Fruit fly (Drosophila melanogaster) whole organism, wandering third instar larva: ENCODE results near the gene NijA.
A peak's percentile ranks its signal among the peaks of the same experiment; 100 is the strongest.

Experiments used
- CG32264 ChIP-seq: fragments of 200-800 bp; sonication (Bioruptor generic); optimal IDR thresholded peaks from 2 replicates; lab custom pipeline; 2016; ENCODE audit warnings: missing biosample characterization, missing genetic modification characterization
- GATAd ChIP-seq: sonication (Bioruptor generic); optimal IDR thresholded peaks from 2 replicates; lab custom pipeline; 2016; ENCODE audit warnings: missing biosample characterization, missing genetic modification characterization
- HLH106 ChIP-seq: fragments of 200-800 bp; optimal IDR thresholded peaks from 3 replicates; lab custom pipeline; 2019; ENCODE audit warnings: missing biosample characterization, mild to moderate bottlenecking, missing genetic modification characterization, moderate library complexity
- OdsH ChIP-seq: fragments of 200-800 bp; sonication (Bioruptor generic); optimal IDR thresholded peaks from 2 replicates; lab custom pipeline; 2016; ENCODE audit warnings: missing biosample characterization, mild to moderate bottlenecking, missing genetic modification characterization
- Rel ChIP-seq, 2 experiments: fragments of 200-800 bp; sonication (Bioruptor generic) in 1 of 2; optimal IDR thresholded peaks; 2 replicates in 1 of 2; 3 replicates in 1 of 2; lab custom pipeline; 2016 to 2019; ENCODE audit warnings: mild to moderate bottlenecking in 2 of 2, missing biosample characterization in 2 of 2, missing genetic modification characterization in 2 of 2, moderate library complexity in 1 of 2
- Vsx2 ChIP-seq: fragments of 200-300, 225-300 bp; sonication (Bioruptor generic); optimal IDR thresholded peaks from 2 replicates; lab custom pipeline; 2018; ENCODE audit warnings: missing biosample characterization, missing genetic modification characterization; ENCODE audit not compliant: partially characterized antibody
- dmrt93B ChIP-seq: fragments of 200-800 bp; sonication (Bioruptor generic); optimal IDR thresholded peaks from 2 replicates; lab custom pipeline; 2018; ENCODE audit warnings: missing biosample characterization, mild to moderate bottlenecking, missing genetic modification characterization
- foxo ChIP-seq, 2 experiments: fragments of 200-800 bp; sonication (Bioruptor generic); optimal IDR thresholded peaks; 2 replicates in 1 of 2; 3 replicates in 1 of 2; lab custom pipeline; 2016 to 2017; ENCODE audit warnings: missing biosample characterization in 2 of 2, missing genetic modification characterization in 2 of 2
- lola ChIP-seq: fragments of >200 bp; optimal IDR thresholded peaks from 2 replicates; lab custom pipeline; 2017; ENCODE audit warnings: missing biosample characterization, missing genetic modification characterization
- pan ChIP-seq: fragments of >200 bp; optimal IDR thresholded peaks from 2 replicates; lab custom pipeline; 2017
- psq ChIP-seq: fragments of 200-800 bp; sonication (Bioruptor generic); optimal IDR thresholded peaks from 3 replicates; lab custom pipeline; 2017; ENCODE audit warnings: missing biosample characterization, mild to moderate bottlenecking, missing genetic modification characterization, moderate library complexity
- sv ChIP-seq: fragments of 200-800 bp; sonication (Bioruptor generic); optimal IDR thresholded peaks from 3 replicates; lab custom pipeline; 2016; ENCODE audit warnings: missing biosample characterization, missing genetic modification characterization

dm6 chr3L:10659993-10660743, 36.5 kb downstream of the NijA start:
- TF ChIP-seq dmrt93B (GFP tag; lab: Kevin White, UChicago): no peak
- no peak for TF ChIP-seq lola (GFP tag; lab: Kevin White, UChicago)
- TF ChIP-seq OdsH (GFP tag; lab: Kevin White, UChicago): no peak
- TF ChIP-seq pan (lab: Kevin White, UChicago): no peak
- TF ChIP-seq sv (GFP tag; lab: Kevin White, UChicago): no peak
- peak; percentile 33 for TF ChIP-seq psq
- TF ChIP-seq Rel (GFP tag; optimal IDR thresholded peaks at IDR 0.05; lab: Kevin White, UChicago): no peak
- no peak for TF ChIP-seq Rel (tag; optimal IDR thresholded peaks at IDR 0.05; lab: Kevin White, UChicago)
- peak in 1 of 2 experiments; percentile 3 for TF ChIP-seq foxo (GFP tag; optimal IDR thresholded peaks at IDR 0.05; lab: Kevin White, UChicago)
- TF ChIP-seq Vsx2 (GFP tag; lab: Kevin White, UChicago): no peak
- no peak for TF ChIP-seq CG32264 (GFP tag; lab: Kevin White, UChicago)
- TF ChIP-seq HLH106: peak; percentile 0
- TF ChIP-seq GATAd (GFP tag; lab: Kevin White, UChicago): no peak
